Fruit fly (Drosophila melanogaster) whole organism, adult: ENCODE results near the gene CG17819.

Experiments used
- CG11617 ChIP-seq: fragments of 200-800 bp; sonication (Bioruptor generic); optimal IDR thresholded peaks from 2 replicates; lab custom pipeline; 2017; ENCODE audit warnings: mild to moderate bottlenecking, missing biosample characterization, missing genetic modification reagents, missing genetic modification characterization
- CG12768 ChIP-seq: fragments of 200-800 bp; sonication (Bioruptor generic); optimal IDR thresholded peaks from 2 replicates; lab custom pipeline; 2017; ENCODE audit warnings: missing biosample characterization, missing genetic modification characterization, mild to moderate bottlenecking, moderate library complexity, missing genetic modification reagents
- CG14711 ChIP-seq: fragments of 200-800 bp; sonication (Bioruptor generic); optimal IDR thresholded peaks from 2 replicates; lab custom pipeline; 2018; ENCODE audit warnings: missing biosample characterization, mild to moderate bottlenecking, missing genetic modification characterization, moderate library complexity
- CG1620 ChIP-seq: fragments of 200-800 bp; sonication (Bioruptor generic); optimal IDR thresholded peaks from 2 replicates; lab custom pipeline; 2016; ENCODE audit warnings: missing biosample characterization, missing genetic modification characterization
- CG33017 ChIP-seq: fragments of 200-800 bp; sonication (Bioruptor generic); optimal IDR thresholded peaks from 2 replicates; lab custom pipeline; 2018; ENCODE audit warnings: missing biosample characterization, mild to moderate bottlenecking, missing genetic modification characterization, moderate library complexity
- CG5204 ChIP-seq: fragments of 200-800 bp; sonication (Bioruptor generic); optimal IDR thresholded peaks from 2 replicates; lab custom pipeline; 2016; ENCODE audit warnings: missing biosample characterization, missing genetic modification characterization
- CG7045 ChIP-seq: fragments of 200-800 bp; sonication (Bioruptor generic); optimal IDR thresholded peaks from 2 replicates; lab custom pipeline; 2017; ENCODE audit warnings: missing biosample characterization, mild to moderate bottlenecking, missing genetic modification characterization
- CG7101 ChIP-seq: fragments of 200-800 bp; sonication (Bioruptor generic); optimal IDR thresholded peaks from 2 replicates; lab custom pipeline; 2018; ENCODE audit warnings: missing biosample characterization, mild to moderate bottlenecking, missing genetic modification characterization, moderate library complexity
- Clk ChIP-seq: fragments of 200-800 bp; sonication (Bioruptor generic); optimal IDR thresholded peaks from 2 replicates; lab custom pipeline; 2017; ENCODE audit warnings: missing biosample characterization, missing genetic modification characterization
- Crg-1 ChIP-seq: fragments of 200-800 bp; sonication (Bioruptor generic); optimal IDR thresholded peaks from 2 replicates; lab custom pipeline; 2016; ENCODE audit warnings: missing biosample characterization, missing genetic modification characterization
- Hr96 ChIP-seq: fragments of 200-800 bp; sonication (Bioruptor generic); optimal IDR thresholded peaks from 2 replicates; lab custom pipeline; 2016; ENCODE audit warnings: missing biosample characterization, missing genetic modification characterization
- Mnt ChIP-seq: fragments of 200-800 bp; sonication (Bioruptor generic); optimal IDR thresholded peaks from 2 replicates; lab custom pipeline; 2016; ENCODE audit warnings: missing biosample characterization, mild to moderate bottlenecking, missing genetic modification characterization
- bab1 ChIP-seq: fragments of 200-800 bp; sonication (Bioruptor generic); optimal IDR thresholded peaks from 3 replicates; lab custom pipeline; 2019; ENCODE audit warnings: missing biosample characterization, mild to moderate bottlenecking, missing genetic modification characterization, moderate library complexity
- cic ChIP-seq: fragments of 200-800 bp; sonication (Bioruptor generic); optimal IDR thresholded peaks from 2 replicates; lab custom pipeline; 2017; ENCODE audit warnings: missing biosample characterization, mild to moderate bottlenecking, missing genetic modification characterization, moderate library complexity
- cnc ChIP-seq, 2 experiments: fragments of >200 bp; optimal IDR thresholded peaks; 2 replicates each; lab custom pipeline; 2017
- kay ChIP-seq: fragments of 200-800 bp; sonication (Bioruptor generic); peaks from one replicate; lab custom pipeline; 2016; ENCODE audit warnings: missing biosample characterization, missing genetic modification characterization, borderline replicate concordance
- ovo ChIP-seq: fragments of 200-800 bp; sonication (Bioruptor generic); optimal IDR thresholded peaks from 2 replicates; lab custom pipeline; 2016; ENCODE audit warnings: missing biosample characterization, missing genetic modification characterization
- pad ChIP-seq: fragments of 200-800 bp; sonication (Bioruptor generic); optimal IDR thresholded peaks from 3 replicates; lab custom pipeline; 2017; ENCODE audit warnings: missing biosample characterization, missing genetic modification characterization, mild to moderate bottlenecking, moderate library complexity, missing genetic modification reagents
- tj ChIP-seq: fragments of 200-800 bp; sonication (Bioruptor generic); optimal IDR thresholded peaks from 3 replicates; lab custom pipeline; 2017; ENCODE audit warnings: missing biosample characterization, mild to moderate bottlenecking, missing genetic modification characterization, moderate library complexity
- toe ChIP-seq: fragments of 200-800 bp; sonication (Bioruptor generic); optimal IDR thresholded peaks from 2 replicates; lab custom pipeline; 2016; ENCODE audit warnings: missing biosample characterization, missing genetic modification characterization

Gene CG17819

DNA sequence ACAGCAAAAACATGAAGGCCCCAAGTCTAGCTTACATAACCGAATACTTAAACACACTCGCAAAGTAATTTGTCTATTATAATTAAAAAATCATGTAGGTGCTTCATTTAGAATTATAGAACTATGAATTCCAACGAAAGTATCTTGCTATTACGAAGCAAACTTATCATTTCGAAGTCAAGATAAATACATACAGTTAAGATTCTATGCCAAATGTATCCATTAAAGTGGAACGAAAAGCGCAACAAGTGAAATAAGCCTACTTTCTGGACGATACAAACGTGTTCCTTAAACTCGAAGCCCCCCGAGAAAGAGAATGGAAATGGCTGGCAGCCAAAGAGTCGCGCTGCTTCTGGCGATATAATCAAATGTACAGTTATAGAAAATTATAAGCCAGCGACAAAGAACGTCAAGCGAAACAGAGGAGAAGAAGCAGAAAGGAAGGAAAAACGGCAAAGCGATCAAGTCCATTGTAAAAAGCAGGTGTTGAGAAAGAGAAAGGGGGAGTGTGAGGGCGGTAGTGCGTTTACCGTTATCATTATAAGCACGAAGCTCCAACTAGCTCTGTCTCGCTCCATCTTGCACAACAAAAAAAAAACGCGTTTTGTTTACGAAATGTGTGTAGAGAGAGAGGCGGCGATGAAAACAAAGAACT lies 32.6 kb downstream of the CG17819 start:
- TF ChIP-seq CG12768 (GFP tag; lab: Kevin White, UChicago), result no peak
- peak; percentile 71 for TF ChIP-seq pad (GFP tag; lab: Kevin White, UChicago)
- peak; percentile 88 for TF ChIP-seq ovo (GFP tag; lab: Kevin White, UChicago)
- peak; percentile 41 for TF ChIP-seq bab1
- peak; percentile 41 for TF ChIP-seq CG14711
- TF ChIP-seq CG7101, result peak; percentile 13
- TF ChIP-seq Crg-1 (GFP tag; lab: Kevin White, UChicago), result no peak

DNA sequence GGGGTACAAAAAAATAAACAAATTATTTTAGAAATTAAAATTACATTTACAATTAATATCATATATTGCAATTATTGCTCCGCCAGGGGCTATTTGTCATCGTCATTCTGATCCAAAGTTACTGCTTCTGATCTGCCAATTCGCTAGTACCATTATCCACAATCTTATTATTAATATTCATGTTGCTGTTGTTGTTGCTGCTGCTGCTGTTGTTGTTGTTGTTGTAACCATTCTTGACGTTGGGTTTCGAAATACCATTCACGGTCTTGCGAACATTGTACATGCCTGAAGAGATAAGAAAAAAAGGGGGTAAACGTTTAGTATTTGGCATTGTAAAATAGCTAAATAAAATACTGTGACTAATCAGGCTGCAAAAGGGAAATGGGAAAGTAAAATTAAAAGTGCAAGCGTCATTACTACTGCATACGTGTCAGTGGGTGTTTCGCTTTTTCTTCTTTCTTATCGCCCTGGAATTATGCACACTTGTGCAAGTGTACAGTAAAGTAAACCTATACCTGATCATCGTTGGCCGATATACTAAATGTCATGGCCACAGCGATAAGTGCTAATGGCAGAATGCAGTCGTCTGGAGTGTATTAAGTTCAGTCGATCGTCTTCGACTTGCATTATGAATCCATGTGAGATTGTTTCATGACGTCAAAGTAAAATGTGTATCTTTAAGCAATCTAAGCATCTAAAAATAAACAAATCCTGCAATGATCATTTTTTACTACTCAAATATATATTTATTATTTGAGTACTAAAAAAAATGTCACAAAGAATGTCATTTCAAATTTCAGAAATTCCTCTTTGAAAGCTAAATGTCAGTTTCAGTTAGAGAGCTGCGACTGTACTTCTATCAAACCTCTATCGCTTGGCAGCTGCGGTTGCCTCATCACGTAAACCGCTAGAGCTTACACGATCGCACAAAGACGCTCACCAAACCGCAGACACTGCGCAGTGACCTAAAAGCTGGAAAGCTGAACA lies 33.5 kb downstream of the CG17819 start:
- no peak for TF ChIP-seq CG14711
- TF ChIP-seq CG11617 (GFP tag; lab: Kevin White, UChicago), result no peak
- TF ChIP-seq cic (GFP tag; lab: Kevin White, UChicago), result peak; percentile 69
- TF ChIP-seq CG7101, result no peak
- TF ChIP-seq tj, result peak; percentile 69
- peak; percentile 86 for TF ChIP-seq kay (GFP tag; lab: Kevin White, UChicago)
- TF ChIP-seq cnc (optimal IDR thresholded peaks at IDR 0.05; lab: Kevin White, UChicago), result no peak
- TF ChIP-seq bab1, result peak; percentile 27
- peak; percentile 32 for TF ChIP-seq CG5204
- peak; percentile 28 for TF ChIP-seq CG12768 (GFP tag; lab: Kevin White, UChicago)
- peak; percentile 7 for TF ChIP-seq toe (GFP tag; lab: Kevin White, UChicago)
- TF ChIP-seq CG33017 (tag; lab: Kevin White, UChicago), result peak; percentile 32
- TF ChIP-seq Hr96, result peak; percentile 6
- peak; percentile 3 for TF ChIP-seq Mnt

DNA sequence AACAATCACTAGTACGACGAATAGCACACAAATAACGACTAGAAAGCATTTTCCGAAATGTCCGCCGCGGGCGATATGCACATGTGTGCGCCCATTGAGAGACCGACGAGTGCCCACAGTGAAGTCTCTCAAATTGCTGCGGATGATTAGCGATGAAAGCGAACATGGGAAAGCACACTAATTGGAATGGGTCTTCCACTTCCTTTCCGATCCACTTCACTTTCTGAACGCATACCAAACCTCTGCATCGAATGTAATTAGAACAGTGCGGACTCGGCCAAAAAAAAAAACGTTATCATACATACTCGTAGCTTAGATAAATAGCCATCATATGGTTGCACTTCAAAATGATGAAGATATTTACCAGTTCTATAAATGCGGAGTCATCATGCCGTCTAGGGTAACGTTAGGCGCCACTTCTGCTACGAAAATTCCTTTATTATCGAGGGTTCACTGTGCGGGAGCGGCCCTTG lies 35.3 kb downstream of the CG17819 start:
- TF ChIP-seq toe (GFP tag; lab: Kevin White, UChicago) (no peak), Mnt (no peak), cnc (optimal IDR thresholded peaks at IDR 0.05; lab: Kevin White, UChicago) (peak; percentile 44 to 49), CG12768 (GFP tag; lab: Kevin White, UChicago) (no peak), Clk (GFP tag; lab: Kevin White, UChicago) (no peak), CG7101 (peak; percentile 23), bab1 (no peak), Crg-1 (GFP tag; lab: Kevin White, UChicago) (no peak), cic (GFP tag; lab: Kevin White, UChicago) (peak; percentile 60), tj (peak; percentile 32), CG1620 (GFP tag; lab: Kevin White, UChicago) (no peak), Hr96 (peak; percentile 38), CG11617 (GFP tag; lab: Kevin White, UChicago) (peak; percentile 54), kay (GFP tag; lab: Kevin White, UChicago) (no peak), ovo (GFP tag; lab: Kevin White, UChicago) (no peak), CG5204 (peak; percentile 61), CG7045 (GFP tag; lab: Kevin White, UChicago) (peak; percentile 23), pad (GFP tag; lab: Kevin White, UChicago) (peak; percentile 16), CG33017 (tag; lab: Kevin White, UChicago) (no peak), CG14711 (no peak)

DNA sequence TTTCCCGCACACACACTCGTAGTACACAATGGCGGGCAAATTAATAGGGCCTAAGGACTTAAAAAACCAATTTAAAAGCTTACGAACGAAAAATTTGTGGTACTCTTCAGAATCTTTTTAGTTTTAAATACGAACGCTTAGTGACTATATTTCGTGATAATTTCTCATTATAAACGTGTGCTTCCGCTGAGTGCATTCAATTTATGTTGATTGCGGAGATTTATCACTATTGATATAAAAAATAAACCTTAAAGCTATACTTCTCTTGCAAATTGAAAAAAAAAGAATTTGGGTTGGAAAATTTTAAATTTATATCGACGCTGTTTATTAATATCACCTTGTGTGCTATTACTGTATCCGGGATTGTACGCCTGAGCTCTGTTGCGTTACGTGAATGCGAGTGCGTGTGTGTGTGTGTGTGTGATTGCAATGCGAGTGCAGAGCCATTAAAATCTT lies 36.3 kb downstream of the CG17819 start:
- TF ChIP-seq bab1 (peak; percentile 96), CG5204 (peak; percentile 91), cnc (optimal IDR thresholded peaks at IDR 0.05; lab: Kevin White, UChicago) (no peak), Clk (GFP tag; lab: Kevin White, UChicago) (peak; percentile 82), kay (GFP tag; lab: Kevin White, UChicago) (peak; percentile 91), CG14711 (peak; percentile 72), tj (peak; percentile 76), ovo (GFP tag; lab: Kevin White, UChicago) (peak; percentile 21), toe (GFP tag; lab: Kevin White, UChicago) (peak; percentile 95), pad (GFP tag; lab: Kevin White, UChicago) (peak; percentile 86), CG33017 (tag; lab: Kevin White, UChicago) (peak; percentile 91), Hr96 (peak; percentile 92), CG1620 (GFP tag; lab: Kevin White, UChicago) (peak; percentile 77), CG7101 (peak; percentile 84), Crg-1 (GFP tag; lab: Kevin White, UChicago) (peak; percentile 77), CG12768 (GFP tag; lab: Kevin White, UChicago) (peak; percentile 89), CG7045 (GFP tag; lab: Kevin White, UChicago) (peak; percentile 95), cic (GFP tag; lab: Kevin White, UChicago) (peak; percentile 45), CG11617 (GFP tag; lab: Kevin White, UChicago) (peak; percentile 95), Mnt (peak; percentile 58)

DNA sequence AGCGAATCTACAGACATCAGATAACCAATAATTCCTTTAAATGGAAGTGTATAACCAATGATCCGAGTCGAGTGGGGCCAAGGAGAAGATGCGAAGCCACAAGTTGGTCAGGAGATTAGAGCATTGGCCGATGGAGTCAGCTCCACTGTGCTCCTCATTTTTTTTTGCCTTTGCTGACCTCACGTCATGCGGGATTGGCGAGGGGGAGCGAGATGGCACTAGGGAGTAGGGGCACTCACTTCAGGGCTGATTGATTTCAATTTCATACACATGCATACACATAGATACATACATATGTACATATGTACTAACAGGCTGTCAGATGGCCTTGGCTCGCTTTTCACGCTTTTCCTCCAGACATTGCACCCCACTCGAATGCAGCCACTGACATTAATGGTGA lies 37.1 kb downstream of the CG17819 start:
- no peak for TF ChIP-seq Crg-1 (GFP tag; lab: Kevin White, UChicago)
- TF ChIP-seq Clk (GFP tag; lab: Kevin White, UChicago), result no peak
- no peak for TF ChIP-seq CG7101
- TF ChIP-seq pad (GFP tag; lab: Kevin White, UChicago), result no peak
- no peak for TF ChIP-seq tj
- no peak for TF ChIP-seq cic (GFP tag; lab: Kevin White, UChicago)
- no peak for TF ChIP-seq CG33017 (tag; lab: Kevin White, UChicago)
- no peak for TF ChIP-seq Hr96
- no peak for TF ChIP-seq bab1
- TF ChIP-seq ovo (GFP tag; lab: Kevin White, UChicago), result no peak
- TF ChIP-seq CG5204, result no peak
- no peak for TF ChIP-seq toe (GFP tag; lab: Kevin White, UChicago)
